Worm (Caenorhabditis elegans): ENCODE data around the gene clec-52.

DNA sequence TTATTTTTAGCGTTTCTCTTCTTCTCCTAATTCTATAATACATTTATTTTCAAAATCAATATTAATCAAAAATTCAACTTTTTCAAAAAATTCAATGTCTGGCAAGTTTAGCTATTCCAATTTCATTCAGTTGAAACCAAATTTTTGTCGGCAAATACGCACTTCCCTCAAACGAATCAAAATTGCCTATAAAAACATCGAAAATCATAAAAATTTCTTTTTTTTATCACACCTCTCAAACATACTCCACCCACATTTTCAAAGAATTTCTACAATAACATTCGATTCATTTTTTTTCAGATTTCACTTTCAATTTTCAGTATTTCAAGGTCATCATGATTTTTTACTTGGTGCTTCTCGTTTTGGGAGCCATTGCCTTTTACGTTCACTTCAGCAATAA lies 9.5 kb downstream of the clec-52 start, which contains the start of gene faah-1:
- TF ChIP-seq dpff-1 (tag; optimal IDR thresholded peaks at IDR 0.05) (no peak), ztf-18 (tag; optimal IDR thresholded peaks at IDR 0.05) (no peak), mes-4 (tag; optimal IDR thresholded peaks at IDR 0.05) (no peak), let-607 (tag; optimal IDR thresholded peaks at IDR 0.05) (no peak), pha-4 (tag; optimal IDR thresholded peaks at IDR 0.05) (no peak)
